Fruit fly (Drosophila melanogaster) whole organism, prepupa: ENCODE results near the gene CG8349.

ENCODE experiments used
- Blimp-1 ChIP-seq: fragments of 200-800 bp; sonication (Bioruptor generic); optimal IDR thresholded peaks from 3 replicates; lab custom pipeline; 2017; ENCODE audit warnings: missing biosample characterization, missing genetic modification characterization, mild to moderate bottlenecking, moderate library complexity, missing genetic modification reagents
- CG11762 ChIP-seq: fragments of 200-800 bp; sonication (Bioruptor generic); optimal IDR thresholded peaks from 3 replicates; lab custom pipeline; 2016; ENCODE audit warnings: missing biosample characterization, missing genetic modification characterization; ENCODE audit not compliant: insufficient read depth
- CG11902 ChIP-seq: fragments of 200-800 bp; sonication (Bioruptor generic); optimal IDR thresholded peaks from 3 replicates; lab custom pipeline; 2016; ENCODE audit warnings: missing biosample characterization, missing genetic modification characterization
- CG15336 ChIP-seq: fragments of 200-800 bp; sonication (Bioruptor generic); IDR thresholded peaks from 2 replicates; pipeline ENCODE4 v1.3.6; 2022; ENCODE audit warnings: missing biosample characterization, missing genetic modification characterization
- CG3032 ChIP-seq: fragments of 200-800 bp; optimal IDR thresholded peaks from 2 replicates; lab custom pipeline; 2019; ENCODE audit warnings: missing biosample characterization, mild to moderate bottlenecking, missing genetic modification characterization, moderate library complexity
- CG31627 ChIP-seq: fragments of 200-800 bp; sonication (Bioruptor generic); optimal IDR thresholded peaks from 3 replicates; lab custom pipeline; 2016; ENCODE audit warnings: missing biosample characterization, missing genetic modification characterization
- CG34406 ChIP-seq: fragments of 200-800 bp; sonication (Bioruptor generic); optimal IDR thresholded peaks from 3 replicates; lab custom pipeline; 2016; ENCODE audit warnings: missing biosample characterization, missing genetic modification characterization
- CG6163 ChIP-seq: fragments of 200-800 bp; sonication (Bioruptor generic); IDR thresholded peaks from 3 replicates; pipeline ENCODE4 v1.3.6; 2022; ENCODE audit warnings: missing biosample characterization, missing genetic modification characterization
- CG6276 ChIP-seq: fragments of 200-800 bp; sonication (Bioruptor generic); optimal IDR thresholded peaks from 2 replicates; lab custom pipeline; 2017; ENCODE audit warnings: missing biosample characterization, mild to moderate bottlenecking, missing genetic modification characterization
- CG6792 ChIP-seq: fragments of 200-800 bp; sonication (Bioruptor generic); optimal IDR thresholded peaks from 3 replicates; lab custom pipeline; 2016; ENCODE audit warnings: missing biosample characterization, missing genetic modification characterization
- CG6808 ChIP-seq: fragments of 200-800 bp; sonication (Bioruptor generic); optimal IDR thresholded peaks from 3 replicates; lab custom pipeline; 2017; ENCODE audit warnings: missing biosample characterization, missing genetic modification characterization, mild to moderate bottlenecking, moderate library complexity, missing genetic modification reagents
- CG6854 ChIP-seq: fragments of 200-800 bp; sonication (Bioruptor generic); optimal IDR thresholded peaks from 2 replicates; lab custom pipeline; 2017; ENCODE audit warnings: missing biosample characterization, mild to moderate bottlenecking, missing genetic modification characterization
- CG7368 ChIP-seq: fragments of 200-800 bp; sonication (Bioruptor generic); optimal IDR thresholded peaks from 3 replicates; lab custom pipeline; 2016; ENCODE audit warnings: missing biosample characterization, missing genetic modification characterization
- CG8119 ChIP-seq: fragments of 200-800 bp; sonication (Bioruptor generic); IDR thresholded peaks from 3 replicates; pipeline ENCODE4 v1.3.6; 2022; ENCODE audit warnings: missing biosample characterization, missing genetic modification characterization
- Eip75B ChIP-seq: fragments of 200-800 bp; sonication (Bioruptor generic); optimal IDR thresholded peaks from 3 replicates; lab custom pipeline; 2016; ENCODE audit warnings: missing biosample characterization, missing genetic modification characterization
- Eip78C ChIP-seq: fragments of 200-800 bp; sonication (Bioruptor generic); peaks from one replicate; lab custom pipeline; 2016; ENCODE audit warnings: missing biosample characterization, missing genetic modification characterization
- Eip93F ChIP-seq: fragments of 200-800 bp; sonication (Bioruptor generic); optimal IDR thresholded peaks from 2 replicates; lab custom pipeline; 2016; ENCODE audit warnings: missing biosample characterization, mild to moderate bottlenecking, missing genetic modification characterization
- Ets21C ChIP-seq: fragments of 200-800 bp; sonication (Bioruptor generic); optimal IDR thresholded peaks from 3 replicates; lab custom pipeline; 2016; ENCODE audit warnings: missing biosample characterization, missing genetic modification characterization
- Ets96B ChIP-seq: fragments of 200-800 bp; optimal IDR thresholded peaks from 2 replicates; lab custom pipeline; 2019; ENCODE audit warnings: missing biosample characterization, mild to moderate bottlenecking, missing genetic modification characterization, moderate library complexity
- Gug ChIP-seq: fragments of 200-800 bp; sonication (Bioruptor generic); IDR thresholded peaks from 2 replicates; pipeline ENCODE4 v1.3.6; 2022; ENCODE audit warnings: missing biosample characterization, missing genetic modification characterization
- Hr38 ChIP-seq: sonication (Bioruptor generic); optimal IDR thresholded peaks from 2 replicates; lab custom pipeline; 2016; ENCODE audit warnings: missing biosample characterization, missing genetic modification characterization
- Hr4 ChIP-seq: fragments of 200-800 bp; sonication (Bioruptor generic); optimal IDR thresholded peaks from 3 replicates; lab custom pipeline; 2016; ENCODE audit warnings: missing biosample characterization, missing genetic modification characterization
- Lpt ChIP-seq: fragments of 200-800 bp; sonication (Bioruptor generic); optimal IDR thresholded peaks from 3 replicates; lab custom pipeline; 2016; ENCODE audit warnings: missing biosample characterization, missing genetic modification characterization
- Met ChIP-seq: fragments of 200-800 bp; sonication (Bioruptor generic); optimal IDR thresholded peaks from 3 replicates; lab custom pipeline; 2016; ENCODE audit warnings: missing biosample characterization, missing genetic modification characterization
- OdsH ChIP-seq: fragments of 200-800 bp; sonication (Bioruptor generic); optimal IDR thresholded peaks from 3 replicates; lab custom pipeline; 2016; ENCODE audit warnings: missing biosample characterization, missing genetic modification characterization
- Smox ChIP-seq: fragments of 200-800 bp; sonication (Bioruptor generic); optimal IDR thresholded peaks from 3 replicates; lab custom pipeline; 2016; ENCODE audit warnings: missing biosample characterization, missing genetic modification characterization
- Sox102F ChIP-seq: fragments of 200-800 bp; sonication (Bioruptor generic); optimal IDR thresholded peaks from 2 replicates; lab custom pipeline; 2016; ENCODE audit warnings: missing biosample characterization, mild to moderate bottlenecking, missing genetic modification characterization
- Sox14 ChIP-seq: fragments of 200-800 bp; sonication (Bioruptor generic); optimal IDR thresholded peaks from 3 replicates; lab custom pipeline; 2016; ENCODE audit warnings: missing biosample characterization, missing genetic modification characterization
- Sox15 ChIP-seq: fragments of 200-800 bp; sonication (Bioruptor generic); optimal IDR thresholded peaks from 3 replicates; lab custom pipeline; 2016; ENCODE audit warnings: missing biosample characterization, missing genetic modification characterization
- achi ChIP-seq: fragments of 200-800 bp; sonication (Bioruptor generic); optimal IDR thresholded peaks from 3 replicates; lab custom pipeline; 2016; ENCODE audit warnings: missing biosample characterization, missing genetic modification characterization
- acj6 ChIP-seq: fragments of 200-800 bp; sonication (Bioruptor generic); optimal IDR thresholded peaks from 3 replicates; lab custom pipeline; 2016; ENCODE audit warnings: missing biosample characterization, missing genetic modification characterization
- cyc ChIP-seq: fragments of 200-800 bp; sonication (Bioruptor generic); optimal IDR thresholded peaks from 3 replicates; lab custom pipeline; 2016; ENCODE audit warnings: missing biosample characterization, missing genetic modification characterization
- dac ChIP-seq: fragments of 200-800 bp; sonication (Bioruptor generic); optimal IDR thresholded peaks from 2 replicates; lab custom pipeline; 2017; ENCODE audit warnings: missing biosample characterization, mild to moderate bottlenecking, missing genetic modification characterization
- dsx ChIP-seq: fragments of 200-800 bp; optimal IDR thresholded peaks from 3 replicates; lab custom pipeline; 2019; ENCODE audit warnings: missing biosample characterization, mild to moderate bottlenecking, missing genetic modification characterization, moderate library complexity; ENCODE audit not compliant: poor library complexity, severe bottlenecking
- esn ChIP-seq: fragments of 200-800 bp; sonication (Bioruptor generic); optimal IDR thresholded peaks from 2 replicates; lab custom pipeline; 2016; ENCODE audit warnings: missing biosample characterization, mild to moderate bottlenecking, missing genetic modification characterization, moderate library complexity
- fkh ChIP-seq: fragments of 200-800 bp; sonication (Bioruptor generic); optimal IDR thresholded peaks from 3 replicates; lab custom pipeline; 2017; ENCODE audit warnings: missing biosample characterization, mild to moderate bottlenecking, missing genetic modification characterization, moderate library complexity
- net ChIP-seq: fragments of 200-800 bp; sonication (Bioruptor generic); optimal IDR thresholded peaks from 3 replicates; lab custom pipeline; 2016; ENCODE audit warnings: missing biosample characterization, missing genetic modification characterization
- pdm3 ChIP-seq: fragments of 200-800 bp; sonication (Bioruptor generic); optimal IDR thresholded peaks from 3 replicates; lab custom pipeline; 2016; ENCODE audit warnings: missing biosample characterization, missing genetic modification characterization
- spab ChIP-seq: fragments of 200-800 bp; sonication (Bioruptor generic); optimal IDR thresholded peaks from 2 replicates; lab custom pipeline; 2017; ENCODE audit warnings: missing biosample characterization, mild to moderate bottlenecking, missing genetic modification characterization, missing genetic modification reagents
- ss ChIP-seq, 2 experiments: fragments of 200-800 bp; sonication (Bioruptor generic); optimal IDR thresholded peaks; 2 replicates in 1 of 2; 3 replicates in 1 of 2; lab custom pipeline; 2017 to 2018; ENCODE audit warnings: mild to moderate bottlenecking in 2 of 2, missing biosample characterization in 2 of 2, missing genetic modification characterization in 2 of 2, moderate library complexity in 1 of 2
- svp ChIP-seq: fragments of 200-800 bp; sonication (Bioruptor generic); peaks from one replicate; lab custom pipeline; 2016; ENCODE audit warnings: missing biosample characterization, missing genetic modification characterization
- topi ChIP-seq: fragments of 200-800 bp; sonication (Bioruptor generic); optimal IDR thresholded peaks from 3 replicates; lab custom pipeline; 2016; ENCODE audit warnings: missing biosample characterization, missing genetic modification characterization
- vri ChIP-seq: fragments of 200-800 bp; sonication (Bioruptor generic); optimal IDR thresholded peaks from 3 replicates; lab custom pipeline; 2016; ENCODE audit warnings: missing biosample characterization, mild to moderate bottlenecking, missing genetic modification characterization

CG8349 gene

DNA sequence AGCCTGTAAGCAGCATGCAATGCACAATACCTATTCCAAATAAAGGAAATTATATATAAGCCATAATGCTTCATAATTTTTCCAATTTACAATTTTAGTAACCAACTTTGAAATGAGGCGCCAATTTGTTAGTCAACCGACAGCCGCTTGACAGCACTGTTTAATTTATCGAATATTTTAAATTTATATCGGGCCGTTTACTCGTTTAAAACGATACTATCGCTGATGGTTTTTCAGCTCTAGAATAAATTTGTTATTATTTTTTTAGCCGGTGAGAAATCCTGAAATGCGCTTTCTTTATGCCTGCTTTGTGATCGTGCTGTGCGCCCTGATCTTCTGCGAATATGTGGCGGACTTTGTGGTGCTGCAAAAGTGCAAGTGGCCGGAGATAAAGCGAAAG lies 17.0 kb upstream of the CG8349 start, which contains the start of gene PGAP5:
Gene PGAP5 (plus strand): TSS at position 126 of the 400 bp plus-strand sequence.
- TF ChIP-seq Ets21C (no peak), esn (GFP tag; lab: Kevin White, UChicago) (peak; percentile 35), CG31627 (GFP tag; lab: Kevin White, UChicago) (peak; percentile 0)

dm6 chr2L:8202569-8202968 lies 13.1 kb upstream of the CG8349 start:
- TF ChIP-seq OdsH (GFP tag; lab: Kevin White, UChicago), result no peak
- no peak for TF ChIP-seq Hr4 (GFP tag; lab: Kevin White, UChicago)
- TF ChIP-seq vri, result no peak
- TF ChIP-seq CG6854 (GFP tag; lab: Kevin White, UChicago), result no peak
- no peak for TF ChIP-seq Ets96B (tag; lab: Kevin White, UChicago)
- no peak for TF ChIP-seq topi (GFP tag; lab: Kevin White, UChicago)

- TF ChIP-seq Eip75B (GFP tag; lab: Kevin White, UChicago) (no peak), fkh (GFP tag; lab: Kevin White, UChicago) (peak; percentile 3)
These were observed 12.0 kb upstream of the CG8349 start for dm6 chr2L:8203748-8204147.

DNA sequence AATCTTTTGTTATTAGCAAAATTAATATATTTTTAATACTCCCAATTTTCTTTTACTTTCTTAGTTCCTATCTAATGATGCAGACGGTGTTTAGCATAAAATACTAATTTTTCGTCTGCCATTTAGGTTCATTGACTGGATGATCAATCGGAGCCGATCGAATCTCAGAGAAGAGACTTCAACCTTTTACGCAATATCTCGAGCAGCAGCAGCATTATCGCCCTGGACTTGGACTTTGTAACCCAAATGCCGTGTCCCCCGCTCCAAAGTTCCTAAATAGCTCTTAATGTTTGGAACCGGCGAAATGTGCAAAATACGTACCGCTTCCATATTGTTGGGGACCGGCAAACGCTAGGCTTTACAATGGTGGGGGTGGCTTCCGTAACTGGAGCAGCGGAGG lies 11.3 kb upstream of the CG8349 start:
- TF ChIP-seq CG6276 (GFP tag; lab: Kevin White, UChicago) (peak; percentile 26), Sox102F (GFP tag; lab: Kevin White, UChicago) (no peak), CG31627 (GFP tag; lab: Kevin White, UChicago) (no peak), CG7368 (GFP tag; lab: Kevin White, UChicago) (no peak), acj6 (no peak), CG11902 (GFP tag; lab: Kevin White, UChicago) (no peak), CG6808 (GFP tag; lab: Kevin White, UChicago) (peak; percentile 19), Eip93F (GFP tag; lab: Kevin White, UChicago) (no peak), svp (GFP tag; lab: Kevin White, UChicago) (peak; percentile 66), CG3032 (no peak), pdm3 (GFP tag; lab: Kevin White, UChicago) (no peak), ss (GFP tag; optimal IDR thresholded peaks at IDR 0.05; lab: Kevin White, UChicago) (peak in 1 of 2 experiments; percentile 35)

DNA sequence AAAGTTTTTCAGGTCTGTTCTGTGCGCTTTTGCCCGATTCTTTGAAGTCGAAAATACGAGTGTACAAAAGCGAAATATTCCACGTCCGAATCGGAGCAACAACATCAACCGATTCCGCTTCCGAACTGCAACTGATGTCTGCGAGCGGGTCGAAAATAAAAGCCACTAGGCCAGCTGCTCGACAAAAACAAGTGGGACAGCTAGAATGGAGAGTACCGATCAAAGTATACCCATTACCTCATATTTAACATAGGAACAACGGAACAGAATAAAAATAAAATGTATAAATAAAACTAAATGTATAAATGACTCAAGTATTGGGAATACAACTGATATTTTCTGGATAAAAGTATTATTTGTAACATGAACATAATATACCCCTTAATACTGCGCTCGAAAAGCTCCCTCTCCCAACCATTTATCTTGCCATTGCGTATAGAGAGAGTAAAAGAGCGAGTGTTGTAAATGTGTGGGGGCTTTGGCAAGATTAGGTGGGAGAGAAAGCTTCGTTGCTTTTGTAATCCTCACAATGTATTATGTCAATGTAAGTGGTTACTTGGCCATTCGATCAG lies 10.6 kb upstream of the CG8349 start, which contains the start of gene SLC5A11:
Gene SLC5A11 (minus strand): TSS at position 137 of the 572 bp plus-strand sequence.
- TF ChIP-seq cyc (GFP tag; lab: Kevin White, UChicago) (peak; percentile 99), CG15336 (GFP tag; lab: Robert Waterston, UW) (peak; percentile 100), Met (GFP tag; lab: Kevin White, UChicago) (peak; percentile 98), achi (GFP tag; lab: Kevin White, UChicago) (peak; percentile 97), Sox14 (GFP tag; lab: Kevin White, UChicago) (peak; percentile 99), net (GFP tag; lab: Kevin White, UChicago) (peak; percentile 100), Blimp-1 (GFP tag; lab: Kevin White, UChicago) (peak; percentile 87), dsx (GFP tag; lab: Kevin White, UChicago) (peak; percentile 99), Hr38 (GFP tag; lab: Kevin White, UChicago) (no peak), CG11762 (GFP tag; lab: Kevin White, UChicago) (peak; percentile 97), spab (peak; percentile 94), Smox (GFP tag; lab: Kevin White, UChicago) (peak; percentile 96), CG6792 (GFP tag; lab: Kevin White, UChicago) (peak; percentile 94), topi (GFP tag; lab: Kevin White, UChicago) (peak; percentile 100), Gug (GFP tag; lab: Robert Waterston, UW) (peak; percentile 96), acj6 (peak; percentile 87), Sox15 (GFP tag; lab: Kevin White, UChicago) (peak; percentile 89), OdsH (GFP tag; lab: Kevin White, UChicago) (peak; percentile 97), CG7368 (GFP tag; lab: Kevin White, UChicago) (peak; percentile 99), Eip78C (GFP tag; lab: Kevin White, UChicago) (peak; percentile 100), CG6808 (GFP tag; lab: Kevin White, UChicago) (peak; percentile 92), CG6276 (GFP tag; lab: Kevin White, UChicago) (peak; percentile 95), CG8119 (GFP tag; lab: Robert Waterston, UW) (peak; percentile 99), CG34406 (GFP tag; lab: Kevin White, UChicago) (peak; percentile 97), vri (peak; percentile 97), CG6163 (GFP tag; lab: Robert Waterston, UW) (peak; percentile 100), Lpt (peak; percentile 84), dac (peak; percentile 70)
